Fruit fly (Drosophila melanogaster): ENCODE measurements around the gene CG31800.
A peak's percentile ranks its signal among the peaks of the same experiment; 100 is the strongest.

Gene CG31800

dm6 chr2L:19071713-19072112, 37.3 kb upstream of the CG31800 start:
- TF ChIP-seq br (GFP tag; optimal IDR thresholded peaks at IDR 0.05): peak; percentile 29
- TF ChIP-seq Hr78 (GFP tag; optimal IDR thresholded peaks at IDR 0.05): no peak
- peak; percentile 12 for TF ChIP-seq OdsH (GFP tag; optimal IDR thresholded peaks at IDR 0.05)
- TF ChIP-seq fru (GFP tag; optimal IDR thresholded peaks at IDR 0.05): peak; percentile 31
- TF ChIP-seq GATAd (GFP tag; optimal IDR thresholded peaks at IDR 0.05): no peak
- TF ChIP-seq rgr (GFP tag; optimal IDR thresholded peaks at IDR 0.05): no peak
- peak in 1 of 2 experiments; percentile 39 for TF ChIP-seq foxo (GFP tag; optimal IDR thresholded peaks at IDR 0.05)
- peak; percentile 73 for TF ChIP-seq woc (GFP tag; optimal IDR thresholded peaks at IDR 0.05)
- peak; percentile 42 for TF ChIP-seq h (GFP tag; optimal IDR thresholded peaks at IDR 0.05)
- peak; percentile 29 for TF ChIP-seq ey (GFP tag; optimal IDR thresholded peaks at IDR 0.05)
- no peak for TF ChIP-seq CG9705 (GFP tag; optimal IDR thresholded peaks at IDR 0.05)
- peak; percentile 14 for TF ChIP-seq dmrt93B (GFP tag; optimal IDR thresholded peaks at IDR 0.05)
- peak; percentile 62 for TF ChIP-seq HLH106 (tag; optimal IDR thresholded peaks at IDR 0.05)

dm6 chr2L:19069548-19070145, 35.3 kb upstream of the CG31800 start, which contains the start of gene CG10702:
CG10702 (minus strand) TSS chr2L:19069851.
- TF ChIP-seq woc (GFP tag; optimal IDR thresholded peaks at IDR 0.05): peak; percentile 45
- TF ChIP-seq dl (GFP tag; optimal IDR thresholded peaks at IDR 0.05; ENCODE audit: insufficient read depth in 1 of 2, partially characterized antibody in 2 of 2): no peak

DNA sequence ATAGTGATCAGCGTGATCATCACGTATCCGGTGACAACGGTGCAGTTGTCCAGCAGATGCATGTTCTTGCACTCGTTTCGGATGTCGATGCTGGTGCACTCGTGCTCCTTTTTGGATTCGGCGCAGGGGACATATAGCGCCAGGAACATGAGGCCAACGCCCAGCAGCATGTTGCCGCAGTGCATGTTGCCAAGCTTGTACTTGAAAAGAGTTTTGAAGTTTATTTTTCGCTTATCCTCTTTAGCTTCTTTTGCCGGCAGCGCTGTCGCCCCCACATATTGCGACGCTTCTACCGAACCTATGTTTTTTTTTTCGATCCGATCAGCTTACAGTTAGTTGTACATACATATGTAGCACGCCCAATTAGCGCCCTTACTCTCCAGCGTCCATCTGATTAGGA, 34.0 kb upstream of the CG31800 start:
- TF ChIP-seq foxo (GFP tag; optimal IDR thresholded peaks at IDR 0.05) (no peak), Rel (GFP tag; optimal IDR thresholded peaks at IDR 0.05) (no peak), Rel (tag; optimal IDR thresholded peaks at IDR 0.05) (no peak), brk (GFP tag; optimal IDR thresholded peaks at IDR 0.05) (no peak), sv (GFP tag; optimal IDR thresholded peaks at IDR 0.05) (no peak), Vsx2 (GFP tag; optimal IDR thresholded peaks at IDR 0.05; ENCODE audit: partially characterized antibody) (no peak), Mio (GFP tag; optimal IDR thresholded peaks at IDR 0.05) (no peak), CG9705 (GFP tag; optimal IDR thresholded peaks at IDR 0.05) (no peak), Sp1 (GFP tag; optimal IDR thresholded peaks at IDR 0.05) (no peak), N (GFP tag; optimal IDR thresholded peaks at IDR 0.05) (no peak), fru (GFP tag; optimal IDR thresholded peaks at IDR 0.05) (no peak), jim (GFP tag; optimal IDR thresholded peaks at IDR 0.05) (no peak), Abd-B (GFP tag; optimal IDR thresholded peaks at IDR 0.05) (no peak), Hr78 (GFP tag; optimal IDR thresholded peaks at IDR 0.05) (no peak), woc (GFP tag; optimal IDR thresholded peaks at IDR 0.05) (no peak), Hnf4 (GFP tag; optimal IDR thresholded peaks at IDR 0.05) (no peak), sage (GFP tag; optimal IDR thresholded peaks at IDR 0.05) (no peak), psq (GFP tag; optimal IDR thresholded peaks at IDR 0.05) (no peak), Dif (GFP tag; optimal IDR thresholded peaks at IDR 0.05; ENCODE audit: partially characterized antibody) (no peak), tai (GFP tag; optimal IDR thresholded peaks at IDR 0.05) (no peak), dsf (GFP tag; optimal IDR thresholded peaks at IDR 0.05; ENCODE audit: borderline replicate concordance) (no peak)

DNA sequence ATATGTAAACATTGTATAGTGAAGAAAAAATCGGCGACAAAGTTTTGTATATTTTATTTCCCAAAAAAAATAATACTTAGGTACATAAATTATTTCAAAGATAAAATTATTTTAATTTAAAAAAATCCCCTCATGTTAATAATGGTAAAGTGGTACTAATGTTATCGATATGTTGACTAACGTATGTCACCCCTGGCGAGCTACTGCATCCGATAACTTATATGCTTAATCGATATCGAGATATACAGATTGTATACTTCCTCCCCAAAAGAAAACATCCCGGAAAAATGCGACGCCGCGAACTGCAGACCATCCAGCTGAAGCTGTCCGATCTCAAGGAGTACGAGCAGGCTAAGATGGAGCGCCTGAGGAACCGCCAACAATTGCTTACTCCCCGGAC, 30.3 kb upstream of the CG31800 start, which contains the start of gene CG17343:
Gene CG17343 (plus strand): TSS at position 224 of the 400 bp plus-strand sequence.
- TF ChIP-seq Dfd (GFP tag; optimal IDR thresholded peaks at IDR 0.05) (no peak), tai (GFP tag; optimal IDR thresholded peaks at IDR 0.05) (no peak), Sp1 (GFP tag; optimal IDR thresholded peaks at IDR 0.05) (no peak), Rel (GFP tag; optimal IDR thresholded peaks at IDR 0.05) (no peak), Rel (tag; optimal IDR thresholded peaks at IDR 0.05) (peak; percentile 90)

dm6 chr2L:19063090-19063692, 28.8 kb upstream of the CG31800 start, which contains the start of gene Dus4:
Dus4 (plus strand) TSS chr2L:19063295.
- TF ChIP-seq dsf (GFP tag; optimal IDR thresholded peaks at IDR 0.05; ENCODE audit: borderline replicate concordance) (no peak), tai (GFP tag; optimal IDR thresholded peaks at IDR 0.05) (no peak), sage (GFP tag; optimal IDR thresholded peaks at IDR 0.05) (no peak), lola (GFP tag; optimal IDR thresholded peaks at IDR 0.05) (no peak), Dif (GFP tag; optimal IDR thresholded peaks at IDR 0.05; ENCODE audit: partially characterized antibody) (no peak), Myc (optimal IDR thresholded peaks at IDR 0.05) (peak; percentile 36), Abd-B (GFP tag; optimal IDR thresholded peaks at IDR 0.05) (no peak), Hr83 (GFP tag; optimal IDR thresholded peaks at IDR 0.05; ENCODE audit: poor library complexity, severe bottlenecking) (no peak)

Data from whole organism, wandering third instar larva.